Worm (Caenorhabditis elegans) whole organism, early embryonic: ENCODE measurements around the gene rpl-26.

Source experiments
- B0310.2 ChIP-seq: sonication (generic microtip); optimal IDR thresholded peaks from 2 replicates; lab custom pipeline; 2016; ENCODE audit warnings: mild to moderate bottlenecking, missing genetic modification characterization, missing compliant biosample characterization
- F13C5.2 ChIP-seq: sonication (generic microtip); optimal IDR thresholded peaks from 2 replicates; lab custom pipeline; 2017; ENCODE audit warnings: mild to moderate bottlenecking, missing genetic modification characterization, inconsistent platforms, missing compliant biosample characterization
- aly-1 ChIP-seq: sonication (generic microtip); optimal IDR thresholded peaks from 2 replicates; lab custom pipeline; 2016; ENCODE audit warnings: missing genetic modification characterization, missing compliant biosample characterization
- ama-1 ChIP-seq: fragments of 150-350 bp; optimal IDR thresholded peaks from 2 replicates; lab custom pipeline; 2014
- ceh-13 ChIP-seq: fragments of 200-800 bp; sonication (Bioruptor generic); optimal IDR thresholded peaks from 2 replicates; lab custom pipeline; 2018; ENCODE audit warnings: mild to moderate bottlenecking, missing genetic modification characterization, missing compliant biosample characterization
- ceh-36 ChIP-seq: sonication (generic microtip); optimal IDR thresholded peaks from 2 replicates; lab custom pipeline; 2016; ENCODE audit warnings: missing genetic modification characterization, inconsistent platforms, missing compliant biosample characterization
- ets-7 ChIP-seq: sonication (generic microtip); optimal IDR thresholded peaks from 2 replicates; lab custom pipeline; 2016; ENCODE audit warnings: missing genotype, missing genetic modification characterization, missing compliant biosample characterization
- flt-1 ChIP-seq: fragments of 200-800 bp; sonication (Bioruptor generic); IDR thresholded peaks from 2 replicates; pipeline ENCODE4 v1.3.6; 2022; ENCODE audit warnings: missing genetic modification characterization, missing compliant biosample characterization
- hmbx-1 ChIP-seq: sonication (generic microtip); optimal IDR thresholded peaks from 2 replicates; lab custom pipeline; 2016; ENCODE audit warnings: mild to moderate bottlenecking, missing genetic modification characterization, missing compliant biosample characterization
- hmg-4 ChIP-seq: fragments of 200-800 bp; sonication (Bioruptor generic); optimal IDR thresholded peaks from 2 replicates; lab custom pipeline; 2018; ENCODE audit warnings: mild to moderate bottlenecking, missing genetic modification characterization, missing compliant biosample characterization
- hnd-1 ChIP-seq: sonication (generic microtip); optimal IDR thresholded peaks from 2 replicates; lab custom pipeline; 2016; ENCODE audit warnings: missing genetic modification characterization, missing compliant biosample characterization
- pes-1 ChIP-seq: fragments of 200-800 bp; sonication (Bioruptor generic); IDR thresholded peaks from 2 replicates; pipeline ENCODE4 v1.3.6; 2022; ENCODE audit warnings: missing genetic modification reagents, missing genetic modification characterization, missing compliant biosample characterization
- scrt-1 ChIP-seq: fragments of 200-800 bp; sonication (Bioruptor generic); IDR thresholded peaks from 2 replicates; pipeline ENCODE4 v1.3.6; 2022; ENCODE audit warnings: missing genetic modification characterization, missing compliant biosample characterization
- sea-1 ChIP-seq: fragments of 200-800 bp; sonication (Bioruptor generic); conservative IDR thresholded peaks from 2 replicates; pipeline ENCODE4 v1.3.6; 2022; ENCODE audit warnings: missing genetic modification characterization, missing compliant biosample characterization
- tbx-11 ChIP-seq: fragments of 200-800 bp; sonication (Bioruptor generic); IDR thresholded peaks from 2 replicates; pipeline ENCODE4 v1.3.6; 2022; ENCODE audit warnings: missing genetic modification characterization, missing compliant biosample characterization
- tbx-37 ChIP-seq: fragments of 200-800 bp; sonication (Bioruptor generic); conservative IDR thresholded peaks from 2 replicates; pipeline ENCODE4 v1.3.6; 2022; ENCODE audit warnings: missing genetic modification reagents, missing genetic modification characterization, missing compliant biosample characterization
- tra-4 ChIP-seq: sonication (generic microtip); optimal IDR thresholded peaks from 2 replicates; lab custom pipeline; 2017; ENCODE audit warnings: missing genetic modification characterization, missing compliant biosample characterization

Gene rpl-26

ce11 chrII:8566806-8567266 lies 35.7 kb upstream of the rpl-26 start, which contains the start of gene F54C9.3:
Gene F54C9.3, minus strand, starts transcription at chrII:8566856.
- TF ChIP-seq hnd-1 (tag; lab: Kevin White, UChicago): no peak
- TF ChIP-seq pes-1 (GFP tag; lab: Robert Waterston, UW): no peak
- no peak for TF ChIP-seq ceh-36
- no peak for TF ChIP-seq hmg-4 (GFP tag; lab: Kevin White, UChicago)
- TF ChIP-seq tra-4 (tag; lab: Kevin White, UChicago): no peak
- no peak for TF ChIP-seq ama-1 (lab: Kevin White, UChicago)
- no peak for TF ChIP-seq sea-1 (GFP tag; lab: Robert Waterston, UW)
- TF ChIP-seq scrt-1 (GFP tag; lab: Robert Waterston, UW): no peak
- TF ChIP-seq flt-1 (GFP tag; lab: Robert Waterston, UW): no peak
- TF ChIP-seq tbx-37 (GFP tag; lab: Robert Waterston, UW): no peak
- no peak for TF ChIP-seq hmbx-1 (tag; lab: Kevin White, UChicago)
- no peak for TF ChIP-seq ets-7 (tag; lab: Kevin White, UChicago)
- TF ChIP-seq tbx-11: no peak
- no peak for TF ChIP-seq F13C5.2 (tag; lab: Kevin White, UChicago)

- TF ChIP-seq tbx-37 (GFP tag; lab: Robert Waterston, UW) (no peak), tbx-11 (no peak), scrt-1 (GFP tag; lab: Robert Waterston, UW) (no peak), ceh-13 (GFP tag; lab: Kevin White, UChicago) (no peak), sea-1 (GFP tag; lab: Robert Waterston, UW) (0 out of 2 replicates have a peak, but pooled peaks have one; percentile 30), hmg-4 (GFP tag; lab: Kevin White, UChicago) (no peak), ceh-36 (no peak), hnd-1 (tag; lab: Kevin White, UChicago) (no peak)
Observed at ce11 chrII:8568234-8568969, 34.2 kb upstream of the rpl-26 start.

- peak; percentile 38; the same call in 1 of the 2 replicates for TF ChIP-seq flt-1 (GFP tag; lab: Robert Waterston, UW)
- no peak for TF ChIP-seq hnd-1 (tag; lab: Kevin White, UChicago)
- TF ChIP-seq F13C5.2 (tag; lab: Kevin White, UChicago): peak; percentile 73
- peak; percentile 39 for TF ChIP-seq hmg-4 (GFP tag; lab: Kevin White, UChicago)
Observed at ce11 chrII:8569038-8569977, 33.3 kb upstream of the rpl-26 start, which contains the start of the genes col-38 and rpl-5. Gene col-38, minus strand, starts transcription at chrII:8569088. Gene rpl-5, plus strand, starts transcription at chrII:8569927.

ce11 chrII:8570977-8571376 lies 31.6 kb upstream of the rpl-26 start, which contains the start of gene bcs-1:
Gene bcs-1, plus strand, starts transcription at chrII:8571085.
- TF ChIP-seq F13C5.2 (tag; lab: Kevin White, UChicago): no peak

- TF ChIP-seq tbx-37 (GFP tag; lab: Robert Waterston, UW) (no peak), scrt-1 (GFP tag; lab: Robert Waterston, UW) (no peak), B0310.2 (no peak)
Observed at ce11 chrII:8573044-8573443, 29.5 kb upstream of the rpl-26 start, which contains the start of gene F54C9.7. Gene F54C9.7, plus strand, starts transcription at chrII:8573344.

ce11 chrII:8575184-8575583 lies 27.4 kb upstream of the rpl-26 start, which contains the start of gene puf-5:
Gene puf-5, plus strand, starts transcription at chrII:8575541.
- TF ChIP-seq pes-1 (GFP tag; lab: Robert Waterston, UW) (no peak), tbx-11 (no peak), B0310.2 (no peak), ets-7 (tag; lab: Kevin White, UChicago) (no peak), tra-4 (tag; lab: Kevin White, UChicago) (no peak), sea-1 (GFP tag; lab: Robert Waterston, UW) (no peak), ceh-36 (no peak), tbx-37 (GFP tag; lab: Robert Waterston, UW) (no peak), F13C5.2 (tag; lab: Kevin White, UChicago) (no peak)

- no peak for TF ChIP-seq sea-1 (GFP tag; lab: Robert Waterston, UW)
- TF ChIP-seq hmbx-1 (tag; lab: Kevin White, UChicago): no peak
- no peak for TF ChIP-seq ceh-36
- no peak for TF ChIP-seq B0310.2
- no peak for TF ChIP-seq hmg-4 (GFP tag; lab: Kevin White, UChicago)
- no peak for TF ChIP-seq ama-1 (lab: Kevin White, UChicago)
- TF ChIP-seq tra-4 (tag; lab: Kevin White, UChicago): no peak
- no peak for TF ChIP-seq ceh-13 (GFP tag; lab: Kevin White, UChicago)
- TF ChIP-seq aly-1 (tag; lab: Kevin White, UChicago): no peak
- TF ChIP-seq ets-7 (tag; lab: Kevin White, UChicago): no peak
- no peak for TF ChIP-seq flt-1 (GFP tag; lab: Robert Waterston, UW)
- no peak for TF ChIP-seq tbx-37 (GFP tag; lab: Robert Waterston, UW)
- TF ChIP-seq pes-1 (GFP tag; lab: Robert Waterston, UW): no peak
- TF ChIP-seq scrt-1 (GFP tag; lab: Robert Waterston, UW): no peak
Observed at ce11 chrII:8577509-8578099, 25.0 kb upstream of the rpl-26 start, which contains the start of gene F54C9.9. Gene F54C9.9, plus strand, starts transcription at chrII:8578049.
